Fruit fly (Drosophila melanogaster) whole organism, embryonic: ENCODE data around the gene Pvf3.

Experiments used
- Aef1 ChIP-seq: fragments of 200-800 bp; sonication (Bioruptor generic); IDR thresholded peaks from 3 replicates; pipeline ENCODE4 v1.3.6; 2022; ENCODE audit warnings: missing biosample characterization, missing genetic modification characterization
- Bdp1 ChIP-seq: fragments of 200-800 bp; sonication (Bioruptor generic); optimal IDR thresholded peaks from 3 replicates; lab custom pipeline; 2016; ENCODE audit warnings: missing biosample characterization, missing genetic modification characterization
- CG11504 ChIP-seq: fragments of 200-800 bp; sonication (Bioruptor generic); optimal IDR thresholded peaks from 3 replicates; lab custom pipeline; 2019; ENCODE audit warnings: missing biosample characterization, mild to moderate bottlenecking, missing genetic modification characterization, moderate library complexity
- CG13123 ChIP-seq: fragments of 200-800 bp; sonication (Bioruptor generic); optimal IDR thresholded peaks from 2 replicates; lab custom pipeline; 2016; ENCODE audit warnings: missing biosample characterization, missing genetic modification characterization
- CG13775 ChIP-seq: fragments of 200-800 bp; sonication (Bioruptor generic); optimal IDR thresholded peaks from 3 replicates; lab custom pipeline; 2017; ENCODE audit warnings: missing biosample characterization, mild to moderate bottlenecking, missing genetic modification characterization
- CG14441 ChIP-seq: fragments of 200-800 bp; sonication (Bioruptor generic); IDR thresholded peaks from 2 replicates; pipeline ENCODE4 v1.3.6; 2022; ENCODE audit warnings: missing biosample characterization, missing genetic modification characterization
- CG16815 ChIP-seq: fragments of 200-800 bp; sonication (Bioruptor generic); optimal IDR thresholded peaks from 3 replicates; lab custom pipeline; 2017; ENCODE audit warnings: missing biosample characterization, mild to moderate bottlenecking, missing genetic modification characterization
- CG17385 ChIP-seq: fragments of 200-800 bp; sonication (Bioruptor generic); optimal IDR thresholded peaks from 3 replicates; lab custom pipeline; 2018; ENCODE audit warnings: missing biosample characterization, mild to moderate bottlenecking, missing genetic modification characterization
- CG18262 ChIP-seq: fragments of 200-800 bp; optimal IDR thresholded peaks from 3 replicates; lab custom pipeline; 2019; ENCODE audit warnings: missing biosample characterization, mild to moderate bottlenecking, missing genetic modification characterization, moderate library complexity
- CG2199 ChIP-seq: fragments of 200-800 bp; sonication (Bioruptor generic); IDR thresholded peaks from 3 replicates; pipeline ENCODE4 v1.3.6; 2022; ENCODE audit warnings: missing biosample characterization, missing genetic modification characterization
- CG30403 ChIP-seq: fragments of 200-800 bp; sonication (Bioruptor generic); optimal IDR thresholded peaks from 3 replicates; lab custom pipeline; 2016; ENCODE audit warnings: missing biosample characterization, missing genetic modification characterization
- CG31365 ChIP-seq: fragments of 200-800 bp; sonication (Bioruptor generic); optimal IDR thresholded peaks from 2 replicates; lab custom pipeline; 2018; ENCODE audit warnings: missing biosample characterization, mild to moderate bottlenecking, missing genetic modification characterization
- CG32532 ChIP-seq: fragments of 200-800 bp; sonication (Bioruptor generic); IDR thresholded peaks from 2 replicates; pipeline ENCODE4 v1.3.6; 2022; ENCODE audit warnings: missing biosample characterization, missing genetic modification characterization
- CG4730 ChIP-seq: fragments of 200-800 bp; sonication (Bioruptor generic); IDR thresholded peaks from 2 replicates; pipeline ENCODE4 v1.3.6; 2022; ENCODE audit warnings: missing biosample characterization, missing genetic modification characterization
- CG6272 ChIP-seq: fragments of 200-800 bp; sonication (Bioruptor generic); IDR thresholded peaks from 2 replicates; pipeline ENCODE4 v1.3.6; 2022; ENCODE audit warnings: missing biosample characterization, missing genetic modification characterization
- CG6683 ChIP-seq: fragments of 200-800 bp; sonication (Bioruptor generic); optimal IDR thresholded peaks from 2 replicates; lab custom pipeline; 2017; ENCODE audit warnings: missing biosample characterization, mild to moderate bottlenecking, missing genetic modification characterization, missing genetic modification reagents
- CTCF ChIP-seq: fragments of 200-800 bp; sonication (Bioruptor generic); optimal IDR thresholded peaks from 2 replicates; lab custom pipeline; 2017; ENCODE audit warnings: missing biosample characterization, mild to moderate bottlenecking, missing genetic modification characterization, moderate library complexity
- CoRest ChIP-seq: fragments of 200-800 bp; sonication (Bioruptor generic); optimal IDR thresholded peaks from 3 replicates; lab custom pipeline; 2018; ENCODE audit warnings: missing biosample characterization, mild to moderate bottlenecking, missing genetic modification characterization, moderate library complexity
- D19B ChIP-seq: fragments of 200-800 bp; sonication (Bioruptor generic); optimal IDR thresholded peaks from 2 replicates; lab custom pipeline; 2017; ENCODE audit warnings: missing biosample characterization, mild to moderate bottlenecking, missing genetic modification characterization
- Doc3 ChIP-seq: fragments of 200-800 bp; sonication (Bioruptor generic); IDR thresholded peaks from 3 replicates; pipeline ENCODE4 v1.3.6; 2022; ENCODE audit warnings: missing biosample characterization, missing genetic modification characterization; ENCODE audit not compliant: partially characterized antibody
- Drgx ChIP-seq: fragments of 200-800 bp; sonication (Bioruptor generic); IDR thresholded peaks from 2 replicates; pipeline ENCODE4 v1.3.6; 2022; ENCODE audit warnings: missing biosample characterization, missing genetic modification characterization
- Hr51 ChIP-seq, 2 experiments: fragments of 200-800 bp; sonication (Bioruptor generic); optimal IDR thresholded peaks; 2 replicates in 1 of 2; 3 replicates in 1 of 2; lab custom pipeline; 2016 to 2018; ENCODE audit warnings: missing biosample characterization in 2 of 2, missing genetic modification characterization in 2 of 2, mild to moderate bottlenecking in 1 of 2, moderate library complexity in 1 of 2
- Hr78 ChIP-seq, 2 experiments: fragments of 200-800 bp in 1 of 2; fragments of >200 bp in 1 of 2; sonication (Bioruptor generic) in 1 of 2; optimal IDR thresholded peaks; 2 replicates each; lab custom pipeline; 2017 to 2019; ENCODE audit warnings: missing biosample characterization in 2 of 2, missing genetic modification characterization in 2 of 2, mild to moderate bottlenecking in 1 of 2, moderate library complexity in 1 of 2
- MTF-1 ChIP-seq: fragments of 200-800 bp; sonication (Bioruptor generic); optimal IDR thresholded peaks from 2 replicates; lab custom pipeline; 2018; ENCODE audit warnings: missing biosample characterization, mild to moderate bottlenecking, missing genetic modification characterization, borderline replicate concordance
- NC2α ChIP-seq: fragments of 200-800 bp; sonication (Bioruptor generic); optimal IDR thresholded peaks from 2 replicates; lab custom pipeline; 2016; ENCODE audit warnings: missing biosample characterization, missing genetic modification characterization
- NK7.1 ChIP-seq: fragments of 200-800 bp; sonication (Bioruptor generic); optimal IDR thresholded peaks from 3 replicates; lab custom pipeline; 2016; ENCODE audit warnings: missing biosample characterization, missing genetic modification characterization
- Neu2 ChIP-seq: fragments of 200-800 bp; sonication (Bioruptor generic); optimal IDR thresholded peaks from 3 replicates; lab custom pipeline; 2016; ENCODE audit warnings: missing biosample characterization, missing genetic modification characterization, borderline replicate concordance
- Stat92E ChIP-seq, 3 experiments: fragments of >200 bp in 2 of 3; fragments of 200-800 bp in 1 of 3; sonication (Bioruptor generic) in 1 of 3; optimal IDR thresholded peaks; 2 replicates each; lab custom pipeline; 2017 to 2019; ENCODE audit warnings: missing biosample characterization in 3 of 3, missing genetic modification characterization in 3 of 3, mild to moderate bottlenecking in 1 of 3, moderate library complexity in 1 of 3
- ash1 ChIP-seq: fragments of 200-800 bp; sonication (Bioruptor generic); optimal IDR thresholded peaks from 2 replicates; lab custom pipeline; 2018; ENCODE audit warnings: missing biosample characterization, mild to moderate bottlenecking, missing genetic modification characterization
- cad ChIP-seq: fragments of >200 bp; optimal IDR thresholded peaks from 2 replicates; lab custom pipeline; 2017; ENCODE audit warnings: missing biosample characterization, missing genetic modification characterization
- cg ChIP-seq: fragments of 200-800 bp; sonication (Bioruptor generic); optimal IDR thresholded peaks from 3 replicates; lab custom pipeline; 2019; ENCODE audit warnings: missing biosample characterization, mild to moderate bottlenecking, missing genetic modification characterization, moderate library complexity
- chif ChIP-seq, 2 experiments: fragments of 200-800 bp; sonication (Bioruptor generic); optimal IDR thresholded peaks; 3 replicates each; lab custom pipeline; 2016; ENCODE audit warnings: missing biosample characterization in 2 of 2, missing genetic modification characterization in 2 of 2
- chn ChIP-seq: fragments of 200-800 bp; sonication (Bioruptor generic); optimal IDR thresholded peaks from 2 replicates; lab custom pipeline; 2016; ENCODE audit warnings: missing biosample characterization, missing genetic modification characterization
- corto ChIP-seq: fragments of 200-800 bp; sonication (Bioruptor generic); optimal IDR thresholded peaks from 2 replicates; lab custom pipeline; 2016; ENCODE audit warnings: missing biosample characterization, mild to moderate bottlenecking, missing genetic modification characterization, moderate library complexity
- dysf ChIP-seq: fragments of 200-800 bp; sonication (Bioruptor generic); IDR thresholded peaks from 3 replicates; pipeline ENCODE4 v1.3.6; 2022; ENCODE audit warnings: missing biosample characterization, missing genetic modification characterization
- fd64A ChIP-seq: fragments of 200-800 bp; sonication (Bioruptor generic); optimal IDR thresholded peaks from 3 replicates; lab custom pipeline; 2018; ENCODE audit warnings: missing biosample characterization, mild to moderate bottlenecking, missing genetic modification characterization
- fru ChIP-seq: fragments of >200 bp; optimal IDR thresholded peaks from 2 replicates; lab custom pipeline; 2017
- fu2 ChIP-seq: fragments of 200-800 bp; sonication (Bioruptor generic); optimal IDR thresholded peaks from 2 replicates; lab custom pipeline; 2016; ENCODE audit warnings: missing biosample characterization, missing genetic modification characterization
- gro ChIP-seq: fragments of 200-800 bp; sonication (Bioruptor generic); optimal IDR thresholded peaks from 2 replicates; lab custom pipeline; 2016; ENCODE audit warnings: missing biosample characterization, missing genetic modification characterization
- ind ChIP-seq: fragments of 200-800 bp; sonication (Bioruptor generic); optimal IDR thresholded peaks from 3 replicates; lab custom pipeline; 2016; ENCODE audit warnings: missing biosample characterization, missing genetic modification characterization
- inv ChIP-seq: fragments of 200-800 bp; sonication (Bioruptor generic); IDR thresholded peaks from 2 replicates; pipeline ENCODE4 v1.3.6; 2022; ENCODE audit warnings: missing biosample characterization, missing genetic modification characterization; ENCODE audit not compliant: partially characterized antibody
- jing ChIP-seq: fragments of 200-800 bp; sonication (Bioruptor generic); optimal IDR thresholded peaks from 2 replicates; lab custom pipeline; 2018; ENCODE audit warnings: missing biosample characterization, mild to moderate bottlenecking, missing genetic modification characterization
- luna ChIP-seq: fragments of 200-800 bp; sonication (Bioruptor generic); optimal IDR thresholded peaks from 2 replicates; lab custom pipeline; 2016; ENCODE audit warnings: missing biosample characterization, missing genetic modification characterization
- nerfin-2 ChIP-seq: fragments of 200-800 bp; sonication (Bioruptor generic); IDR thresholded peaks from 2 replicates; pipeline ENCODE4 v1.3.6; 2022; ENCODE audit warnings: missing biosample characterization, missing genetic modification characterization; ENCODE audit not compliant: partially characterized antibody
- nom ChIP-seq: fragments of 200-800 bp; sonication (Bioruptor generic); optimal IDR thresholded peaks from 2 replicates; lab custom pipeline; 2017; ENCODE audit warnings: missing biosample characterization, missing genetic modification characterization, mild to moderate bottlenecking, moderate library complexity, missing genetic modification reagents
- pnt ChIP-seq: fragments of 200-800 bp; sonication (Bioruptor generic); optimal IDR thresholded peaks from 3 replicates; lab custom pipeline; 2016; ENCODE audit warnings: missing biosample characterization, missing genetic modification characterization
- pros ChIP-seq: fragments of 200-800 bp; sonication (Bioruptor generic); optimal IDR thresholded peaks from 3 replicates; lab custom pipeline; 2019; ENCODE audit warnings: missing biosample characterization, mild to moderate bottlenecking, missing genetic modification characterization, moderate library complexity
- rib ChIP-seq: fragments of 200-800 bp; sonication (Bioruptor generic); IDR thresholded peaks from 2 replicates; pipeline ENCODE4 v1.3.6; 2022; ENCODE audit warnings: missing biosample characterization, missing genetic modification characterization
- sens-2 ChIP-seq: fragments of 200-800 bp; sonication (Bioruptor generic); IDR thresholded peaks from 2 replicates; pipeline ENCODE4 v1.3.6; 2022; ENCODE audit warnings: missing biosample characterization, missing genetic modification characterization
- trem ChIP-seq: fragments of 200-800 bp; optimal IDR thresholded peaks from 3 replicates; lab custom pipeline; 2019; ENCODE audit warnings: missing biosample characterization, mild to moderate bottlenecking, missing genetic modification characterization, moderate library complexity

Pvf3 gene

DNA sequence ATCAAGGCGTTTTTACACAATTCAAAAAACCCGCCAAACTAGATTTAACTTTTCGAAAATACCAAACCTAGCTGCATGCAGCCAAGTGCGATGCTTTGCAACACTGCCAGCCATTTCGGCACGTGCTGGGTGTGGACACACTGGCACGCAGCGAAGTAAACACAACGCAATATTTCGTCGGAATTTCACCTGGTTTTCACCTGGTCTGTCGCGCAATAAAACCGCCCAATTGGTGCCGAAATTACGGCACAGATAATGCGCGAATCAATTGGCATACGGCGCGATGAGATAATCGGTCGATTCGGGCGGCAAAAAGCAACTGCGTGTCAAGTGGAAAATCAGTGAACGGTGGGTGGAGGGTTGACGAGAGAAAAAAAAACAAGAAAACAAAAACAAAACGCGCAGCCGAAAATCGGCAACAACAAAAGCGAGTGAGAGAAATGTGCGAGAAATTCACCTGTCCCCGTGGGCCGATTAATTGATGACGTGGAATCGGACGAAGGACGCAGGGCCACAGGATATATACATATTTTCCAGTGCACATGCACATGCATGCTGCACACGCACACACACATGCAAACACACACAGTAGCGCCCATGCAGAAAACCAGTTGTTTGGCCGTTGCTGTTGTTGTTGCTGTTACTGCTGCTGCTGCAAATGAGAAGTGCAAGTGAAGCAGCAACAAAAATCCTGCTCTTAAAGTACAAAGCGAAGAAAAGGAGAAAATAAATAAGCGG lies 101.1 kb downstream of the Pvf3 start, which contains the start of gene Mnn1 (continued):
- TF ChIP-seq CG13123 (GFP tag; lab: Kevin White, UChicago) (no peak), CG17385 (peak; percentile 46), nom (GFP tag; lab: Kevin White, UChicago) (no peak), fd64A (GFP tag; lab: Kevin White, UChicago) (no peak), CG30403 (GFP tag; lab: Kevin White, UChicago) (peak; percentile 38), pnt (GFP tag; lab: Kevin White, UChicago) (no peak), Drgx (GFP tag; lab: Robert Waterston, UW) (no peak), CG18262 (tag; lab: Kevin White, UChicago) (no peak), Hr78 (GFP tag; optimal IDR thresholded peaks at IDR 0.05; lab: Kevin White, UChicago) (no peak), CG16815 (GFP tag; lab: Kevin White, UChicago) (no peak), jing (no peak), rib (GFP tag; lab: Robert Waterston, UW) (peak; percentile 40; the same call in 1 of the 2 replicates), corto (GFP tag; lab: Kevin White, UChicago) (no peak), chn (GFP tag; lab: Kevin White, UChicago) (peak; percentile 67), sens-2 (GFP tag; lab: Robert Waterston, UW) (no peak), CG13775 (GFP tag; lab: Kevin White, UChicago) (no peak), dysf (GFP tag; lab: Robert Waterston, UW) (no peak), fu2 (no peak), ash1 (GFP tag; lab: Kevin White, UChicago) (no peak), CG31365 (no peak), CG11504 (peak; percentile 91), gro (GFP tag; lab: Kevin White, UChicago) (peak; percentile 49), CG6272 (GFP tag; lab: Robert Waterston, UW) (no peak), Bdp1 (GFP tag; lab: Kevin White, UChicago) (peak; percentile 17), Stat92E (GFP tag; optimal IDR thresholded peaks at IDR 0.05; lab: Kevin White, UChicago) (peak in 1 of 3 experiments; percentile 96), Doc3 (GFP tag; lab: Robert Waterston, UW) (no peak), CTCF (peak; percentile 1), CG6683 (GFP tag; lab: Kevin White, UChicago) (no peak), trem (peak; percentile 69), NK7.1 (GFP tag; lab: Kevin White, UChicago) (no peak), NC2α (GFP tag; lab: Kevin White, UChicago) (peak; percentile 39), Aef1 (peak; percentile 27; the same call in 1 of the 3 replicates), nerfin-2 (no peak), inv (GFP tag; lab: Robert Waterston, UW) (no peak), CoRest (tag; lab: Kevin White, UChicago) (no peak), D19B (GFP tag; lab: Kevin White, UChicago) (no peak), CG14441 (GFP tag; lab: Robert Waterston, UW) (no peak), CG4730 (GFP tag; lab: Robert Waterston, UW) (no peak), CG32532 (GFP tag; lab: Robert Waterston, UW) (peak; percentile 34; the same call in 1 of the 2 replicates), fru (lab: Kevin White, UChicago) (no peak), CG2199 (GFP tag; lab: Robert Waterston, UW) (peak; percentile 26; the same call in 1 of the 3 replicates), ind (peak; percentile 29), Hr51 (GFP tag; optimal IDR thresholded peaks at IDR 0.05; lab: Kevin White, UChicago) (peak in 1 of 2 experiments; percentile 63), cg (GFP tag; lab: Kevin White, UChicago) (peak; percentile 77), MTF-1 (GFP tag; lab: Kevin White, UChicago) (no peak), pros (GFP tag; lab: Kevin White, UChicago) (no peak), chif (GFP tag; optimal IDR thresholded peaks at IDR 0.05; lab: Kevin White, UChicago) (peak; percentile 17 to 34), Neu2 (no peak), cad (GFP tag; lab: Kevin White, UChicago) (no peak), luna (GFP tag; lab: Kevin White, UChicago) (no peak)
